Worm (Caenorhabditis elegans): ENCODE measurements around the gene C08F8.15.
A peak's percentile ranks its signal among the peaks of the same experiment; 100 is the strongest.

C08F8.15 gene

ce11 chrIV:11148788-11149366, 11.7 kb downstream of the C08F8.15 start:
- no peak for TF ChIP-seq madf-3 (GFP tag; IDR thresholded peaks at IDR 0.05)
- TF ChIP-seq hmg-1.2 (GFP tag; IDR thresholded peaks at IDR 0.05) = peak; percentile 35; the same call in 1 of the 2 replicates
- 0 out of 2 replicates have a peak, but pooled peaks have one; percentile 8 for TF ChIP-seq Y95B8A.8 (GFP tag; IDR thresholded peaks at IDR 0.05)
- no peak for TF ChIP-seq ekl-4 (GFP tag; IDR thresholded peaks at IDR 0.05)
- TF ChIP-seq bed-1 (GFP tag; IDR thresholded peaks at IDR 0.05) = no peak
- TF ChIP-seq dox-1 (GFP tag; IDR thresholded peaks at IDR 0.05) = peak; percentile 31; the same call in 1 of the 2 replicates
- no peak for TF ChIP-seq ztf-6 (GFP tag; IDR thresholded peaks at IDR 0.05)
- peak in 1 of 2 experiments; percentile 46 for TF ChIP-seq let-607 (tag; optimal IDR thresholded peaks at IDR 0.05)
- TF ChIP-seq hlh-12 (tag; optimal IDR thresholded peaks at IDR 0.05) = no peak
- TF ChIP-seq attf-3 (GFP tag; conservative IDR thresholded peaks at IDR 0.05) = no peak
- no peak for TF ChIP-seq lsl-1 (GFP tag; optimal IDR thresholded peaks at IDR 0.05)
- TF ChIP-seq hlh-26 (GFP tag; conservative IDR thresholded peaks at IDR 0.05) = no peak
- no peak for TF ChIP-seq nfya-1 (tag; optimal IDR thresholded peaks at IDR 0.05; ENCODE audit: borderline replicate concordance, insufficient read depth)
- no peak for TF ChIP-seq repo-1 (tag; optimal IDR thresholded peaks at IDR 0.05)
- no peak for TF ChIP-seq him-1 (tag; optimal IDR thresholded peaks at IDR 0.05)
- TF ChIP-seq T07F8.4 (tag; optimal IDR thresholded peaks at IDR 0.05) = no peak
- TF ChIP-seq rpc-1 (optimal IDR thresholded peaks at IDR 0.05) = no peak
- no peak for TF ChIP-seq rpc-1 (tag; optimal IDR thresholded peaks at IDR 0.05)
- TF ChIP-seq nhr-80 (tag; optimal IDR thresholded peaks at IDR 0.05) = no peak
- TF ChIP-seq F39B2.1 (GFP tag; IDR thresholded peaks at IDR 0.05) = no peak
- TF ChIP-seq gei-17 (GFP tag; optimal IDR thresholded peaks at IDR 0.05) = no peak
- TF ChIP-seq madf-8 (GFP tag; conservative IDR thresholded peaks at IDR 0.05) = no peak
- TF ChIP-seq lsy-27 (tag; optimal IDR thresholded peaks at IDR 0.05; ENCODE audit: borderline replicate concordance, insufficient read depth) = no peak
- TF ChIP-seq cebp-2 (GFP tag; IDR thresholded peaks at IDR 0.05) = no peak
- TF ChIP-seq K12H6.12 (tag; optimal IDR thresholded peaks at IDR 0.05) = no peak
- TF ChIP-seq B0035.1 (tag; optimal IDR thresholded peaks at IDR 0.05) = no peak
- TF ChIP-seq hrde-1 (tag; optimal IDR thresholded peaks at IDR 0.05; ENCODE audit: borderline replicate concordance) = no peak
- TF ChIP-seq egl-44 (GFP tag; IDR thresholded peaks at IDR 0.05) = no peak
- no peak for TF ChIP-seq ceh-40 (GFP tag; IDR thresholded peaks at IDR 0.05)
- TF ChIP-seq tbx-9 (tag; optimal IDR thresholded peaks at IDR 0.05; ENCODE audit: borderline replicate concordance) = no peak
- no peak for TF ChIP-seq unc-62 (GFP tag; optimal IDR thresholded peaks at IDR 0.05)
- TF ChIP-seq hmg-20 (GFP tag; IDR thresholded peaks at IDR 0.05) = no peak
- TF ChIP-seq tlf-1 (GFP tag; optimal IDR thresholded peaks at IDR 0.05) = no peak
- peak; percentile 30 for TF ChIP-seq die-1 (tag; optimal IDR thresholded peaks at IDR 0.05)
- TF ChIP-seq ceh-27 (GFP tag; optimal IDR thresholded peaks at IDR 0.05) = no peak
- TF ChIP-seq ama-1 (optimal IDR thresholded peaks at IDR 0.05) = no peak
- no peak for TF ChIP-seq ama-1 (GFP tag; optimal IDR thresholded peaks at IDR 0.05)
- TF ChIP-seq madf-10 (tag; optimal IDR thresholded peaks at IDR 0.05) = no peak
- TF ChIP-seq lin-54 (GFP tag; optimal IDR thresholded peaks at IDR 0.05) = no peak
- TF ChIP-seq ztf-26 (tag; optimal IDR thresholded peaks at IDR 0.05) = no peak
- TF ChIP-seq mes-4 (tag; optimal IDR thresholded peaks at IDR 0.05) = no peak
- TF ChIP-seq mcd-1 (GFP tag; IDR thresholded peaks at IDR 0.05) = no peak
- no peak for TF ChIP-seq F37B4.10 (GFP tag; IDR thresholded peaks at IDR 0.05)
- no peak for TF ChIP-seq Y79H2A.3 (GFP tag; conservative IDR thresholded peaks at IDR 0.05)
- no peak for TF ChIP-seq F33H1.4 (GFP tag; IDR thresholded peaks at IDR 0.05)
- TF ChIP-seq snpc-4 (GFP tag; optimal IDR thresholded peaks at IDR 0.05) = no peak
- no peak for TF ChIP-seq snpc-4 (tag; optimal IDR thresholded peaks at IDR 0.05)
- no peak for TF ChIP-seq ztf-18 (tag; optimal IDR thresholded peaks at IDR 0.05)
- TF ChIP-seq nhr-179 (tag; optimal IDR thresholded peaks at IDR 0.05) = no peak
- TF ChIP-seq dpl-1 (GFP tag; optimal IDR thresholded peaks at IDR 0.05) = no peak

All from whole organism, young adult.